Worm (Caenorhabditis elegans): Measurements from ENCODE around the gene F44G4.1.

Gene F44G4.1

ce11 chrII:9026348-9026747 is 31.9 kb downstream of the F44G4.1 start:
- TF ChIP-seq ama-1 (optimal IDR thresholded peaks at IDR 0.05), result peak; percentile 21
- no peak for TF ChIP-seq lin-15B (tag; optimal IDR thresholded peaks at IDR 0.05)
- no peak for TF ChIP-seq elt-2 (tag; optimal IDR thresholded peaks at IDR 0.05)

- TF ChIP-seq aly-2 (tag; optimal IDR thresholded peaks at IDR 0.05) (no peak), elt-3 (tag; optimal IDR thresholded peaks at IDR 0.05) (peak in 2 of 3 experiments; percentile 83 to 93), nhr-23 (tag; optimal IDR thresholded peaks at IDR 0.05) (peak; percentile 24), nhr-43 (tag; optimal IDR thresholded peaks at IDR 0.05; ENCODE audit: poor library complexity, severe bottlenecking) (peak; percentile 35)
Measured at ce11 chrII:9028096-9028495, 33.7 kb downstream of the F44G4.1 start.

ce11 chrII:9029218-9029672 is 34.8 kb downstream of the F44G4.1 start, which contains the start of gene F37B12.1:
TSS of gene F37B12.1 (minus strand) at chrII:9029268.
- TF ChIP-seq ama-1 (optimal IDR thresholded peaks at IDR 0.05), result peak; percentile 2
- no peak for TF ChIP-seq pqm-1 (tag; optimal IDR thresholded peaks at IDR 0.05)
- TF ChIP-seq ceh-28 (tag; optimal IDR thresholded peaks at IDR 0.05), result no peak
- TF ChIP-seq snpc-4 (tag; optimal IDR thresholded peaks at IDR 0.05), result no peak
- TF ChIP-seq nhr-11 (tag; optimal IDR thresholded peaks at IDR 0.05), result no peak
- TF ChIP-seq nhr-43 (tag; optimal IDR thresholded peaks at IDR 0.05; ENCODE audit: poor library complexity, severe bottlenecking), result no peak

ce11 chrII:9031891-9032290 is 37.5 kb downstream of the F44G4.1 start:
- TF ChIP-seq lin-15B (tag; optimal IDR thresholded peaks at IDR 0.05) (no peak), nhr-23 (tag; optimal IDR thresholded peaks at IDR 0.05) (peak; percentile 57)

- TF ChIP-seq egl-27 (tag; optimal IDR thresholded peaks at IDR 0.05) (no peak), nhr-25 (tag; optimal IDR thresholded peaks at IDR 0.05) (peak; percentile 11), nhr-23 (tag; optimal IDR thresholded peaks at IDR 0.05) (peak; percentile 27)
Measured at ce11 chrII:9033034-9033433, 38.6 kb downstream of the F44G4.1 start.

- no peak for TF ChIP-seq ztf-4 (tag; optimal IDR thresholded peaks at IDR 0.05)
- TF ChIP-seq mml-1 (tag; optimal IDR thresholded peaks at IDR 0.05), result no peak
- TF ChIP-seq jun-1 (tag; optimal IDR thresholded peaks at IDR 0.05), result no peak
- TF ChIP-seq ceh-82 (tag; optimal IDR thresholded peaks at IDR 0.05), result no peak
- no peak for TF ChIP-seq elt-3 (tag; optimal IDR thresholded peaks at IDR 0.05)
- no peak for TF ChIP-seq lsy-12 (tag; optimal IDR thresholded peaks at IDR 0.05)
- TF ChIP-seq hmg-11 (tag; optimal IDR thresholded peaks at IDR 0.05), result no peak
- no peak for TF ChIP-seq ama-1 (optimal IDR thresholded peaks at IDR 0.05)
Measured at ce11 chrII:9038201-9038600, 43.8 kb downstream of the F44G4.1 start, which contains the start of gene gcs-1. TSS of gene gcs-1 (minus strand) at chrII:9038301.

ce11 chrII:9038736-9039135 is 44.3 kb downstream of the F44G4.1 start:
- TF ChIP-seq ceh-28 (tag; optimal IDR thresholded peaks at IDR 0.05) (no peak), pha-4 (tag; optimal IDR thresholded peaks at IDR 0.05) (peak; percentile 22), skn-1 (tag; optimal IDR thresholded peaks at IDR 0.05) (peak; percentile 96)

ce11 chrII:9041306-9041705 is 46.9 kb downstream of the F44G4.1 start, which contains the start of gene F37B12.3:
TSS of gene F37B12.3 (minus strand) at chrII:9041406.
- TF ChIP-seq sea-2 (GFP tag; optimal IDR thresholded peaks at IDR 0.05), result no peak
- TF ChIP-seq nhr-76 (tag; optimal IDR thresholded peaks at IDR 0.05), result no peak
- no peak for TF ChIP-seq tbx-2 (tag; optimal IDR thresholded peaks at IDR 0.05)
- TF ChIP-seq nhr-11 (tag; optimal IDR thresholded peaks at IDR 0.05), result no peak
- no peak for TF ChIP-seq elt-2 (tag; optimal IDR thresholded peaks at IDR 0.05)
- TF ChIP-seq hmg-11 (tag; optimal IDR thresholded peaks at IDR 0.05), result no peak
- no peak for TF ChIP-seq egl-27 (tag; optimal IDR thresholded peaks at IDR 0.05)
- no peak for TF ChIP-seq R02D3.7 (tag; optimal IDR thresholded peaks at IDR 0.05)
- TF ChIP-seq aly-2 (tag; optimal IDR thresholded peaks at IDR 0.05), result no peak
- no peak for TF ChIP-seq ceh-82 (tag; optimal IDR thresholded peaks at IDR 0.05)
- TF ChIP-seq snpc-4 (tag; optimal IDR thresholded peaks at IDR 0.05), result no peak

- TF ChIP-seq nhr-12 (tag; optimal IDR thresholded peaks at IDR 0.05) (no peak), pqm-1 (tag; optimal IDR thresholded peaks at IDR 0.05) (peak; percentile 62), elt-2 (tag; optimal IDR thresholded peaks at IDR 0.05) (peak; percentile 34)
Measured at ce11 chrII:9042059-9042458, 47.6 kb downstream of the F44G4.1 start.

Data from whole organism, L3 larva.